Worm (Caenorhabditis elegans) whole organism, early embryonic: ENCODE results near the gene flh-1.

Experiments
- B0310.2 ChIP-seq: sonication (generic microtip); optimal IDR thresholded peaks from 2 replicates; lab custom pipeline; 2016; ENCODE audit warnings: mild to moderate bottlenecking, missing genetic modification characterization, missing compliant biosample characterization
- F13C5.2 ChIP-seq: sonication (generic microtip); optimal IDR thresholded peaks from 2 replicates; lab custom pipeline; 2017; ENCODE audit warnings: mild to moderate bottlenecking, missing genetic modification characterization, inconsistent platforms, missing compliant biosample characterization
- aly-1 ChIP-seq: sonication (generic microtip); optimal IDR thresholded peaks from 2 replicates; lab custom pipeline; 2016; ENCODE audit warnings: missing genetic modification characterization, missing compliant biosample characterization
- ama-1 ChIP-seq: fragments of 150-350 bp; optimal IDR thresholded peaks from 2 replicates; lab custom pipeline; 2014
- ceh-36 ChIP-seq: sonication (generic microtip); optimal IDR thresholded peaks from 2 replicates; lab custom pipeline; 2016; ENCODE audit warnings: missing genetic modification characterization, inconsistent platforms, missing compliant biosample characterization
- flt-1 ChIP-seq: fragments of 200-800 bp; sonication (Bioruptor generic); IDR thresholded peaks from 2 replicates; pipeline ENCODE4 v1.3.6; 2022; ENCODE audit warnings: missing genetic modification characterization, missing compliant biosample characterization
- hmbx-1 ChIP-seq: sonication (generic microtip); optimal IDR thresholded peaks from 2 replicates; lab custom pipeline; 2016; ENCODE audit warnings: mild to moderate bottlenecking, missing genetic modification characterization, missing compliant biosample characterization
- hmg-4 ChIP-seq: fragments of 200-800 bp; sonication (Bioruptor generic); optimal IDR thresholded peaks from 2 replicates; lab custom pipeline; 2018; ENCODE audit warnings: mild to moderate bottlenecking, missing genetic modification characterization, missing compliant biosample characterization
- pes-1 ChIP-seq: fragments of 200-800 bp; sonication (Bioruptor generic); IDR thresholded peaks from 2 replicates; pipeline ENCODE4 v1.3.6; 2022; ENCODE audit warnings: missing genetic modification reagents, missing genetic modification characterization, missing compliant biosample characterization
- scrt-1 ChIP-seq: fragments of 200-800 bp; sonication (Bioruptor generic); IDR thresholded peaks from 2 replicates; pipeline ENCODE4 v1.3.6; 2022; ENCODE audit warnings: missing genetic modification characterization, missing compliant biosample characterization
- sea-1 ChIP-seq: fragments of 200-800 bp; sonication (Bioruptor generic); conservative IDR thresholded peaks from 2 replicates; pipeline ENCODE4 v1.3.6; 2022; ENCODE audit warnings: missing genetic modification characterization, missing compliant biosample characterization
- tbx-37 ChIP-seq: fragments of 200-800 bp; sonication (Bioruptor generic); conservative IDR thresholded peaks from 2 replicates; pipeline ENCODE4 v1.3.6; 2022; ENCODE audit warnings: missing genetic modification reagents, missing genetic modification characterization, missing compliant biosample characterization
- tra-4 ChIP-seq: sonication (generic microtip); optimal IDR thresholded peaks from 2 replicates; lab custom pipeline; 2017; ENCODE audit warnings: missing genetic modification characterization, missing compliant biosample characterization

ce11 chrIV:9269796-9270195 lies 5.7 kb upstream of the flh-1 start, which contains the start of gene flh-3:
- TF ChIP-seq ceh-36 (tag; lab: Kevin White, UChicago) (no peak), flt-1 (GFP tag; lab: Robert Waterston, UW) (no peak), pes-1 (GFP tag; lab: Robert Waterston, UW) (no peak), ama-1 (lab: Kevin White, UChicago) (no peak), B0310.2 (no peak), sea-1 (no peak), aly-1 (tag; lab: Kevin White, UChicago) (no peak), hmbx-1 (no peak), scrt-1 (no peak), tra-4 (tag; lab: Kevin White, UChicago) (no peak), tbx-37 (GFP tag; lab: Robert Waterston, UW) (no peak), hmg-4 (GFP tag; lab: Kevin White, UChicago) (no peak), F13C5.2 (tag; lab: Kevin White, UChicago) (no peak)
